Worm (Caenorhabditis elegans) whole organism, late embryonic: ENCODE data around the gene trpl-5.

ENCODE experiments used
- C08G9.2 ChIP-seq: sonication (generic microtip); optimal IDR thresholded peaks from 2 replicates; lab custom pipeline; 2016; ENCODE audit warnings: mild to moderate bottlenecking, missing genetic modification characterization, moderate library complexity, missing compliant biosample characterization
- F13H6.1 ChIP-seq: sonication (generic microtip); optimal IDR thresholded peaks from 2 replicates; lab custom pipeline; 2016; ENCODE audit warnings: missing genetic modification characterization, missing compliant biosample characterization
- K09A11.1 ChIP-seq: sonication (generic microtip); optimal IDR thresholded peaks from 2 replicates; lab custom pipeline; 2017; ENCODE audit warnings: antibody characterized with exemption, mild to moderate bottlenecking, missing genetic modification characterization, missing compliant biosample characterization; ENCODE audit not compliant: insufficient read depth
- T23F11.4 ChIP-seq: fragments of 200-800 bp; sonication (Bioruptor generic); optimal IDR thresholded peaks from 2 replicates; lab custom pipeline; 2018; ENCODE audit warnings: mild to moderate bottlenecking, missing genetic modification characterization, missing compliant biosample characterization
- Y22D7AL.16 ChIP-seq: sonication (generic microtip); optimal IDR thresholded peaks from 2 replicates; lab custom pipeline; 2016; ENCODE audit warnings: missing genetic modification characterization, missing compliant biosample characterization
- ama-1 ChIP-seq: fragments of 150-350 bp; optimal IDR thresholded peaks from 2 replicates; lab custom pipeline; 2014
- ceh-14 ChIP-seq: sonication (generic microtip); optimal IDR thresholded peaks from 2 replicates; lab custom pipeline; 2016; ENCODE audit warnings: missing genotype, missing genetic modification characterization, missing compliant biosample characterization
- ceh-22 ChIP-seq: sonication (generic microtip); optimal IDR thresholded peaks from 2 replicates; lab custom pipeline; 2017; ENCODE audit warnings: missing biosample characterization, missing genetic modification characterization
- ceh-31 ChIP-seq: sonication (generic microtip); optimal IDR thresholded peaks from 2 replicates; lab custom pipeline; 2016; ENCODE audit warnings: missing genetic modification characterization, missing compliant biosample characterization
- ceh-45 ChIP-seq: fragments of 200-800 bp; sonication (Bioruptor generic); IDR thresholded peaks from 2 replicates; pipeline ENCODE4 v1.3.6; 2022; ENCODE audit warnings: missing genetic modification reagents, missing genetic modification characterization, missing compliant biosample characterization
- dmd-4 ChIP-seq: sonication (generic microtip); optimal IDR thresholded peaks from 2 replicates; lab custom pipeline; 2016; ENCODE audit warnings: borderline replicate concordance, missing genetic modification characterization, missing compliant biosample characterization
- elt-2 ChIP-seq: sonication (generic microtip); optimal IDR thresholded peaks from 2 replicates; lab custom pipeline; 2016; ENCODE audit warnings: missing genetic modification reagents, missing genetic modification characterization, missing compliant biosample characterization
- elt-4 ChIP-seq: sonication (generic microtip); optimal IDR thresholded peaks from 2 replicates; lab custom pipeline; 2016; ENCODE audit warnings: missing genetic modification characterization, missing compliant biosample characterization
- ets-4 ChIP-seq: sonication (generic microtip); optimal IDR thresholded peaks from 2 replicates; lab custom pipeline; 2016; ENCODE audit warnings: missing genetic modification characterization, missing compliant biosample characterization
- fax-1 ChIP-seq: sonication (generic microtip); optimal IDR thresholded peaks from 2 replicates; lab custom pipeline; 2016; ENCODE audit warnings: missing genotype, missing genetic modification characterization, missing compliant biosample characterization
- fkh-10 ChIP-seq: fragments of 150-350 bp; optimal IDR thresholded peaks from 2 replicates; lab custom pipeline; 2014; ENCODE audit warnings: missing biosample characterization, missing genetic modification reagents, missing genetic modification characterization
- fkh-6 ChIP-seq: sonication (generic microtip); optimal IDR thresholded peaks from 2 replicates; lab custom pipeline; 2016; ENCODE audit warnings: missing genetic modification characterization, missing compliant biosample characterization
- gmeb-2 ChIP-seq: sonication (generic microtip); optimal IDR thresholded peaks from 2 replicates; lab custom pipeline; 2016; ENCODE audit warnings: missing genetic modification characterization, inconsistent platforms, missing compliant biosample characterization
- hlh-8 ChIP-seq: sonication (generic microtip); optimal IDR thresholded peaks from 2 replicates; lab custom pipeline; 2016; ENCODE audit warnings: missing genotype, missing genetic modification characterization, missing compliant biosample characterization
- lim-6 ChIP-seq: sonication (generic microtip); optimal IDR thresholded peaks from 2 replicates; lab custom pipeline; 2016; ENCODE audit warnings: missing genetic modification characterization, missing compliant biosample characterization
- madf-2 ChIP-seq: sonication (generic microtip); optimal IDR thresholded peaks from 2 replicates; lab custom pipeline; 2017; ENCODE audit warnings: missing genetic modification characterization, missing compliant biosample characterization
- npax-4 ChIP-seq: sonication (generic microtip); optimal IDR thresholded peaks from 2 replicates; lab custom pipeline; 2016; ENCODE audit warnings: missing genetic modification characterization, missing compliant biosample characterization
- pag-3 ChIP-seq: sonication (generic microtip); optimal IDR thresholded peaks from 2 replicates; lab custom pipeline; 2016; ENCODE audit warnings: missing compliant biosample characterization, missing genetic modification characterization, borderline replicate concordance
- pax-1 ChIP-seq: fragments of 150-350 bp; optimal IDR thresholded peaks from 2 replicates; lab custom pipeline; 2014; ENCODE audit warnings: missing biosample characterization, missing genetic modification characterization
- pqm-1 ChIP-seq: sonication (generic microtip); optimal IDR thresholded peaks from 2 replicates; lab custom pipeline; 2016; ENCODE audit warnings: missing genetic modification characterization, missing compliant biosample characterization
- pros-1 ChIP-seq: fragments of 150-350 bp; optimal IDR thresholded peaks from 2 replicates; lab custom pipeline; 2014; ENCODE audit warnings: missing biosample characterization, missing genetic modification reagents, missing genetic modification characterization
- rnt-1 ChIP-seq: sonication (generic microtip); optimal IDR thresholded peaks from 2 replicates; lab custom pipeline; 2016; ENCODE audit warnings: missing genetic modification characterization, missing compliant biosample characterization
- sdc-2 ChIP-seq: sonication (generic microtip); optimal IDR thresholded peaks from 2 replicates; lab custom pipeline; 2016; ENCODE audit warnings: missing genotype, missing genetic modification characterization, missing compliant biosample characterization
- tbx-2 ChIP-seq: sonication (generic microtip); optimal IDR thresholded peaks from 2 replicates; lab custom pipeline; 2016; ENCODE audit warnings: missing genetic modification characterization, missing compliant biosample characterization
- ttx-3 ChIP-seq: sonication (generic microtip); optimal IDR thresholded peaks from 2 replicates; lab custom pipeline; 2016; ENCODE audit warnings: missing genetic modification reagents, missing genetic modification characterization, missing compliant biosample characterization
- unc-55 ChIP-seq: sonication (generic microtip); optimal IDR thresholded peaks from 2 replicates; lab custom pipeline; 2017; ENCODE audit warnings: missing biosample characterization, missing genetic modification reagents, missing genetic modification characterization
- unc-86 ChIP-seq: sonication (generic microtip); optimal IDR thresholded peaks from 2 replicates; lab custom pipeline; 2016; ENCODE audit warnings: missing genetic modification characterization, missing compliant biosample characterization
- zip-5 ChIP-seq: sonication (generic microtip); optimal IDR thresholded peaks from 2 replicates; lab custom pipeline; 2016; ENCODE audit warnings: missing genetic modification characterization, missing compliant biosample characterization

The trpl-5 gene

DNA sequence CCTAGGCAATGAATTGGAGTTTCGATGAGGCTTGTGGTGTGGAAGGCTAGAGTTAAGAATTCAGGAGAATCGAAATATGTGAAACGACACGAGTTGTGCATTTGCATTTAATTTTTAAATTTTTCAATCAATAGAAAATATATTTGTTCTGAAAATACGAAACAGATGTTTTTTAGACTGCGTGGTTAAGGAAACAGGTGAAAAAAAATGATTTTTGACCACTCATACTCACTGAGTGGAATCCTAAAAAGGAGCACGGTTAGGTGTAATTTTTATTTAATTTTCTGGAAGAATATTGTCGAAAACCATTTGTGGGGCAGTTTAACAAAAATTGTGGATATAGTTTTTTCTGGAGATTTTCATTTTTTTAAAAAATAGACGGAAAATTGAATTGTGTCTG, 26.4 kb upstream of the trpl-5 start, which contains the start of gene srh-195:
Gene srh-195, minus strand, starts transcription at position 101 of the 400 bp plus-strand sequence.
- TF ChIP-seq ceh-31 (tag; lab: Kevin White, UChicago) (no peak), ceh-45 (GFP tag; lab: Robert Waterston, UW) (no peak), Y22D7AL.16 (tag; lab: Kevin White, UChicago) (no peak), unc-86 (no peak)

DNA sequence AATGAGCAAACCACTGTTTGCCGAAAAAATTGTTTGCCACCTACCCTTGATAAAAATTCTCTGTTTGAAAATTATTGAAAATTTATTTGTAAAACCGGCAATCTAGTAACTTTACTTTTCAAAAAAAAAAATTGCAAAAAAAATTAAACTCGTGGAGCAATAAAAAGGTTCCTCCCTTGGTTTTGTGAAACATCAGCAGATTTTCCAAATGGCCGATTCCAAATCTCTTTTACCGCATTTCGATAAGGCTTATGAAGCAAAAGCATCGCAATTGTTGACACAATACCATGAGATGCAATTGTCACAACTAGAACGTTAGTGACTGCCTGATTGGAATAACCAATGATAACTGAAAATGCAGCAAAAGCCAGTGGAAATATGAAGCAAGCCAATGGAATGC, 24.1 kb upstream of the trpl-5 start:
- TF ChIP-seq pros-1 (tag; lab: Kevin White, UChicago) (no peak), Y22D7AL.16 (tag; lab: Kevin White, UChicago) (no peak), unc-86 (no peak), pqm-1 (no peak), tbx-2 (tag; lab: Kevin White, UChicago) (no peak), ceh-14 (tag; lab: Kevin White, UChicago) (no peak), ama-1 (no peak), K09A11.1 (tag; lab: Kevin White, UChicago) (no peak)
- TF ChIP-seq, all 69 proteins: peak for 0

DNA sequence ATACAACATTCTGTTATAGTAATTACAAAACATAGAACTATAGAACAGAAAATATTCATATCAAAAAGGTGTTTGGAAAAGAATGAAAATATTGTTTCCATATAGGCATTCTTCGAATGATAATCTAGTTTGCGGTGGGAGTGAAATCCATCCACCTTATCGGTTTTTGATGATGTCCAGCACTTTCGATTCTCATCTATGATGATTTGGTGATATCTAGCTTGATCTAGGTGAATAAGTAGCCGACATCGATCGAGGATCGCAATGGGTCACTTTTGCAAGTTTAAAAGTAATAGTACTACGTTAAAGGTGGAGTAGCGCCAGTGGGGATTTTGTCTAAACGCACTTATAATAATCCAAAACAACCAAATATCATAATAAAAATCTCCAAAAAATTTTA, 22.5 kb upstream of the trpl-5 start, which contains the start of gene R52.6:
Gene R52.6, minus strand, starts transcription at position 101 of the 400 bp plus-strand sequence.
- TF ChIP-seq T23F11.4 (GFP tag; lab: Kevin White, UChicago) (no peak), F13H6.1 (tag; lab: Kevin White, UChicago) (no peak), ets-4 (tag; lab: Kevin White, UChicago) (no peak), fkh-10 (GFP tag; lab: Kevin White, UChicago) (no peak), fax-1 (tag; lab: Kevin White, UChicago) (no peak), madf-2 (tag; lab: Kevin White, UChicago) (no peak), ceh-22 (no peak), fkh-6 (no peak)

DNA sequence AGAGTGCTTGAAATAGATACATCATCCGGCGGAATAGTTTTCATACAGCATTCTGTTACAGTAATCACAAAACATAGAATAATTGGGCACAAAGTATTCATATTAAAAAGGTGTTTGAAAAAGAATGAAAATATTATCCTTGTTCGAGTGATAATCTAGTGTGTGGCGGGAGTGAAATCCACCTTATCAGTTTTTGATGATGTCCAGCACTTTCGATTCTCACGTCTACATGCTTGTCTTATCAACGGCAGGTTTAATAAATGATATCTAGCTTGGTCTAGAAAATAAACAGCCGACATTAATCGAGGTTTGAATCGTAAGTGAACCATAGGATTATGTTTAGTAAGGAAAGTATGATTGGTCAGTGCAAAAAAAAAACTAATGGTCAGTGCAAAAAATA, 19.5 kb upstream of the trpl-5 start, which contains the start of gene R52.5:
Gene R52.5, minus strand, starts transcription at position 101 of the 400 bp plus-strand sequence.
- TF ChIP-seq rnt-1 (tag; lab: Kevin White, UChicago) = no peak
- TF ChIP-seq ceh-14 (tag; lab: Kevin White, UChicago) = no peak
- TF ChIP-seq ceh-45 (GFP tag; lab: Robert Waterston, UW) = no peak
- no peak for TF ChIP-seq ttx-3 (tag; lab: Kevin White, UChicago)
- no peak for TF ChIP-seq zip-5 (tag; lab: Kevin White, UChicago)
- TF ChIP-seq hlh-8 (tag; lab: Kevin White, UChicago) = no peak
- TF ChIP-seq npax-4 = no peak
- TF ChIP-seq madf-2 (tag; lab: Kevin White, UChicago) = no peak

DNA sequence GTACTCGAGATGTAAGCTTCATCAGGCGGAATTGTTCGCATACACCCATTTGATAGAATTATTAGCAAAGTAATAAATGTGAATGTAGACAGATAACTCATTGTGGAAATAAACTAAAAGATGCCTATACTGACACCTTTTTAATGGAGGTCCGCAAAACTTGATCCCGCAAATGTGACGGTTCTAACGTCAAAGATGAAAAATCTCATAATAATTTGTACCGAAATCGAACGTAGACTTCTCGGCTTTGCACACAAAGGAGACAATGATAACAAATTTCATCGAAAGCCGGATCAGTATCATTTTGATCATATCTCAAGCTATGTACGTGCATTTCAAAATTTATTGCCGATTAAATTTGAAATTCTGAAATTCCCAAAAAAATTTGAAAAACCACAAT, 17.9 kb upstream of the trpl-5 start, which contains the start of gene R52.4:
Gene R52.4, minus strand, starts transcription at position 101 of the 400 bp plus-strand sequence.
- TF ChIP-seq unc-55 (GFP tag; lab: Kevin White, UChicago) = no peak
- no peak for TF ChIP-seq elt-4 (tag; lab: Kevin White, UChicago)
- no peak for TF ChIP-seq madf-2 (tag; lab: Kevin White, UChicago)
- TF ChIP-seq dmd-4 (tag; lab: Kevin White, UChicago) = no peak
- no peak for TF ChIP-seq pqm-1
- TF ChIP-seq pax-1 = no peak
- no peak for TF ChIP-seq sdc-2 (tag; lab: Kevin White, UChicago)
- no peak for TF ChIP-seq unc-86
- no peak for TF ChIP-seq C08G9.2 (tag; lab: Kevin White, UChicago)

DNA sequence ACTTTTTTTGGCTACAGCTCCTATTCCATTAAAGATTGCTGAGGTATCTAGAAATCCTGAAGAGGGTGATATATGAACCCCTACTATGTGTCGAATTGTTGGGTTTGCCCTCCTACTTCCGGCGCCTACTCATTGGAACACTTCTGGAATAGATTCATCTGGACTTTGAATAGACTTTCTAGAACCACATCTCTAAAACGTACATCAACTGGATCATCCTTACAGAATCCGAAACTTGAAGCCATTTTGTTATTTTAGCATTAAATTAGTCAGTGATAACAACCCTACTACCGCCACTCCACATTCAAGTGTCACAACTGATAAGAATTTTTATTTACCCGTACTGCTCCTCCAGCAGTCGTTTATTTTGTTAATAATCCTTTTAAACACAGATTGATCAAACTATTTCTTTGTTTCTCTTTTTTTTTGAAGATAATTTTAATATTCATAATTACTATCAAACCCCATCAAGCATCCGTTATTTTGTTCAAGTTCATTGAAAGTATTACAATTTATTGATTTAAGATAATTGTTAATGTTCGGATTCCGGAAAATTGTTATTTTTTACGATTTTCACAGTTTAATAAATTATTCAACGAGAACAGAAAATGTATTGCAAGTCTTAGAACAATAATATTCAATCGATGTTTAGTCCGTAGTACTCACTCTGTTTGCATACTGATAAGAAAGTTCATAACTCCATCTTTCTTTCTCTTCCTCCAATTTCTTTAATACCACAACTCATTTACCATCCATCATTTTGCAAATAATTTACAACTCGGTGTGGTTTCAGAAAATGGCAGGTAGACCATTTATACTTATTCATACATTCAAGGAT, 8.9 kb upstream of the trpl-5 start, which contains the start of gene math-42:
Gene math-42, plus strand, starts transcription at position 788 of the 838 bp plus-strand sequence.
- no peak for TF ChIP-seq pag-3
- TF ChIP-seq rnt-1 (tag; lab: Kevin White, UChicago) = no peak
- TF ChIP-seq elt-2 = peak; percentile 46
- TF ChIP-seq lim-6 (tag; lab: Kevin White, UChicago) = no peak
- no peak for TF ChIP-seq gmeb-2 (tag; lab: Kevin White, UChicago)
